Fruit fly (Drosophila melanogaster) whole organism, adult: ENCODE data around the gene CG34125.

Source experiments
- CG14711 ChIP-seq: fragments of 200-800 bp; sonication (Bioruptor generic); optimal IDR thresholded peaks from 2 replicates; lab custom pipeline; 2018; ENCODE audit warnings: missing biosample characterization, mild to moderate bottlenecking, missing genetic modification characterization, moderate library complexity
- Clk ChIP-seq: fragments of 200-800 bp; sonication (Bioruptor generic); optimal IDR thresholded peaks from 2 replicates; lab custom pipeline; 2017; ENCODE audit warnings: missing biosample characterization, missing genetic modification characterization

DNA sequence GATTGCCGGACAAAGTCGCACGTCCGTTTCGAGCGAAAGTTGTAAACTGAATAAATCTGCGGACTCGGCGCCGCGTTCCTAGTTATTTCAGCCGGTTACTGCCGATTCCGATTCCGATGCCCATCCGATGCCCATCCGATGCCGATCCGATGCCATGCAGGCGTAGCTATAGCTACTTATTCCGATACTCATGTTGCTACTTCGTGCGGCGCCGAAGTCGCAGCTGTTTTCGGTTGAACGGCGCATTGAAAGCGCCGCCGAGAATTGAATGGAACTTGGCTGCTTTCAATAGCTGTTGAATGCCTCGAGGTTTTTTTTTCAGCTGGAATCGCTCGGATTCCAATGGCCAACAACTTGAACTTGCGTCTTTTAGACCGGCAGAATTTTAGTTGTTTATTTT, 37.1 kb upstream of the CG34125 start:
- no peak for TF ChIP-seq Clk (GFP tag; lab: Kevin White, UChicago)
- TF ChIP-seq CG14711 = no peak
